Fruit fly (Drosophila melanogaster) whole organism, embryonic: Measurements from ENCODE around the gene sky.

Experiments
- C15 ChIP-seq: fragments of 200-800 bp; sonication (Bioruptor generic); IDR thresholded peaks from 3 replicates; pipeline ENCODE4 v1.3.6; 2022; ENCODE audit warnings: missing biosample characterization, missing genetic modification characterization
- CG10209 ChIP-seq: fragments of 200-800 bp; sonication (Bioruptor generic); optimal IDR thresholded peaks from 3 replicates; lab custom pipeline; 2017; ENCODE audit warnings: missing biosample characterization, mild to moderate bottlenecking, missing genetic modification characterization, missing genetic modification reagents
- CG11723 ChIP-seq: fragments of 200-800 bp; sonication (Bioruptor generic); optimal IDR thresholded peaks from 2 replicates; lab custom pipeline; 2017; ENCODE audit warnings: missing biosample characterization, mild to moderate bottlenecking, missing genetic modification characterization
- CG13287 ChIP-seq: fragments of 200-800 bp; sonication (Bioruptor generic); IDR thresholded peaks from 2 replicates; pipeline ENCODE4 v1.3.6; 2022; ENCODE audit warnings: missing biosample characterization, missing genetic modification characterization; ENCODE audit not compliant: partially characterized antibody
- CG14710 ChIP-seq: fragments of 200-800 bp; sonication (Bioruptor generic); optimal IDR thresholded peaks from 3 replicates; lab custom pipeline; 2019; ENCODE audit warnings: missing biosample characterization, mild to moderate bottlenecking, missing genetic modification characterization, moderate library complexity
- CG14860 ChIP-seq: fragments of 200-800 bp; sonication (Bioruptor generic); IDR thresholded peaks from 3 replicates; pipeline ENCODE4 v1.3.6; 2022; ENCODE audit warnings: missing biosample characterization, missing genetic modification characterization; ENCODE audit not compliant: partially characterized antibody
- CG15073 ChIP-seq: fragments of 200-800 bp; sonication (Bioruptor generic); optimal IDR thresholded peaks from 2 replicates; lab custom pipeline; 2016; ENCODE audit warnings: missing biosample characterization, missing genetic modification characterization
- CG1602 ChIP-seq: fragments of 200-800 bp; sonication (Bioruptor generic); optimal IDR thresholded peaks from 3 replicates; lab custom pipeline; 2016; ENCODE audit warnings: missing biosample characterization, missing genetic modification characterization
- CG1647 ChIP-seq: fragments of 200-800 bp; sonication (Bioruptor generic); optimal IDR thresholded peaks from 3 replicates; lab custom pipeline; 2016; ENCODE audit warnings: missing biosample characterization, missing genetic modification characterization
- CG17359 ChIP-seq: fragments of 200-800 bp; sonication (Bioruptor generic); optimal IDR thresholded peaks from 3 replicates; lab custom pipeline; 2018; ENCODE audit warnings: missing biosample characterization, mild to moderate bottlenecking, missing genetic modification characterization, moderate library complexity
- CG2712 ChIP-seq: fragments of 200-800 bp; optimal IDR thresholded peaks from 3 replicates; lab custom pipeline; 2019; ENCODE audit warnings: missing biosample characterization, mild to moderate bottlenecking, missing genetic modification characterization, moderate library complexity
- CG34224 ChIP-seq: fragments of 200-800 bp; sonication (Bioruptor generic); IDR thresholded peaks from 3 replicates; pipeline ENCODE4 v1.3.6; 2022; ENCODE audit warnings: missing biosample characterization, missing genetic modification characterization; ENCODE audit not compliant: partially characterized antibody
- CG4360 ChIP-seq: fragments of 200-800 bp; sonication (Bioruptor generic); IDR thresholded peaks from 2 replicates; pipeline ENCODE4 v1.3.6; 2022; ENCODE audit warnings: missing biosample characterization, missing genetic modification characterization
- CG4424 ChIP-seq: fragments of 200-800 bp; sonication (Bioruptor generic); optimal IDR thresholded peaks from 3 replicates; lab custom pipeline; 2016; ENCODE audit warnings: missing biosample characterization, missing genetic modification characterization
- CG6254 ChIP-seq: fragments of 200-800 bp; sonication (Bioruptor generic); optimal IDR thresholded peaks from 3 replicates; lab custom pipeline; 2017; ENCODE audit warnings: mild to moderate bottlenecking, missing biosample characterization, missing genetic modification reagents, missing genetic modification characterization
- CG6683 ChIP-seq: fragments of 200-800 bp; sonication (Bioruptor generic); optimal IDR thresholded peaks from 2 replicates; lab custom pipeline; 2017; ENCODE audit warnings: missing biosample characterization, mild to moderate bottlenecking, missing genetic modification characterization, missing genetic modification reagents
- CG6813 ChIP-seq: fragments of 200-800 bp; sonication (Bioruptor generic); optimal IDR thresholded peaks from 2 replicates; lab custom pipeline; 2017; ENCODE audit warnings: missing biosample characterization, missing genetic modification characterization, mild to moderate bottlenecking, moderate library complexity, missing genetic modification reagents
- CG6854 ChIP-seq: fragments of 200-800 bp; sonication (Bioruptor generic); optimal IDR thresholded peaks from 3 replicates; lab custom pipeline; 2017; ENCODE audit warnings: missing biosample characterization, mild to moderate bottlenecking, missing genetic modification characterization
- CG7786 ChIP-seq: fragments of 200-800 bp; sonication (Bioruptor generic); optimal IDR thresholded peaks from 2 replicates; lab custom pipeline; 2016; ENCODE audit warnings: missing biosample characterization, missing genetic modification characterization
- CG8290 ChIP-seq, 3 experiments: fragments of 200-800 bp; sonication (Bioruptor generic); optimal IDR thresholded peaks; 2 replicates each; lab custom pipeline; 2016 to 2019; ENCODE audit warnings: missing biosample characterization in 3 of 3, missing genetic modification characterization in 3 of 3, mild to moderate bottlenecking in 2 of 3, moderate library complexity in 1 of 3
- Chrac-16 ChIP-seq: fragments of 200-800 bp; sonication (Bioruptor generic); optimal IDR thresholded peaks from 3 replicates; lab custom pipeline; 2016; ENCODE audit warnings: missing biosample characterization, missing genetic modification characterization
- Dref ChIP-seq: fragments of 200-800 bp; sonication (Bioruptor generic); IDR thresholded peaks from 2 replicates; pipeline ENCODE4 v1.3.6; 2022; ENCODE audit warnings: missing biosample characterization, missing genetic modification characterization
- E2f2 ChIP-seq: fragments of 200-800 bp; sonication (Bioruptor generic); IDR thresholded peaks from 2 replicates; pipeline ENCODE4 v1.3.6; 2022; ENCODE audit warnings: missing biosample characterization, missing genetic modification characterization
- Ets97D ChIP-seq: fragments of 200-800 bp; sonication (Bioruptor generic); optimal IDR thresholded peaks from 3 replicates; lab custom pipeline; 2016; ENCODE audit warnings: missing biosample characterization, missing genetic modification characterization
- HmgD ChIP-seq: fragments of 200-800 bp; sonication (Bioruptor generic); optimal IDR thresholded peaks from 3 replicates; lab custom pipeline; 2016; ENCODE audit warnings: missing biosample characterization, missing genetic modification characterization
- Nf-YB ChIP-seq: fragments of 200-800 bp; sonication (Bioruptor generic); optimal IDR thresholded peaks from 3 replicates; lab custom pipeline; 2019; ENCODE audit warnings: missing biosample characterization, mild to moderate bottlenecking, missing genetic modification characterization, moderate library complexity
- NfI ChIP-seq: fragments of 200-800 bp; sonication (Bioruptor generic); optimal IDR thresholded peaks from 3 replicates; lab custom pipeline; 2018; ENCODE audit warnings: missing biosample characterization, mild to moderate bottlenecking, missing genetic modification characterization, moderate library complexity
- Ptx1 ChIP-seq: fragments of 200-800 bp; sonication (Bioruptor generic); IDR thresholded peaks from 2 replicates; pipeline ENCODE4 v1.3.6; 2022; ENCODE audit warnings: missing biosample characterization, missing genetic modification characterization
- Scr ChIP-seq: fragments of 200-800 bp; sonication (Bioruptor generic); IDR thresholded peaks from 2 replicates; pipeline ENCODE4 v1.3.6; 2022; ENCODE audit warnings: missing biosample characterization, missing genetic modification characterization; ENCODE audit not compliant: partially characterized antibody
- Spps ChIP-seq: fragments of 200-800 bp; sonication (Bioruptor generic); optimal IDR thresholded peaks from 2 replicates; lab custom pipeline; 2018; ENCODE audit warnings: missing biosample characterization, mild to moderate bottlenecking, missing genetic modification characterization
- Xrp1 ChIP-seq: fragments of 200-800 bp; sonication (Bioruptor generic); IDR thresholded peaks from 2 replicates; pipeline ENCODE4 v1.3.6; 2022; ENCODE audit warnings: missing biosample characterization, missing genetic modification characterization
- aop ChIP-seq: fragments of 200-800 bp; sonication (Bioruptor generic); IDR thresholded peaks from 2 replicates; pipeline ENCODE4 v1.3.6; 2022; ENCODE audit warnings: missing biosample characterization, missing genetic modification characterization
- cg ChIP-seq: fragments of 200-800 bp; sonication (Bioruptor generic); optimal IDR thresholded peaks from 3 replicates; lab custom pipeline; 2019; ENCODE audit warnings: missing biosample characterization, mild to moderate bottlenecking, missing genetic modification characterization, moderate library complexity
- da ChIP-seq: fragments of 200-800 bp; sonication (Bioruptor generic); optimal IDR thresholded peaks from 2 replicates; lab custom pipeline; 2016; ENCODE audit warnings: missing biosample characterization, missing genetic modification characterization
- dmrt11E ChIP-seq: fragments of 200-800 bp; sonication (Bioruptor generic); optimal IDR thresholded peaks from 3 replicates; lab custom pipeline; 2018; ENCODE audit warnings: missing biosample characterization, mild to moderate bottlenecking, missing genetic modification characterization, moderate library complexity
- ewg ChIP-seq: fragments of 200-800 bp; sonication (Bioruptor generic); optimal IDR thresholded peaks from 3 replicates; lab custom pipeline; 2017; ENCODE audit warnings: mild to moderate bottlenecking, missing biosample characterization, missing genetic modification reagents, missing genetic modification characterization
- fru ChIP-seq: fragments of >200 bp; optimal IDR thresholded peaks from 2 replicates; lab custom pipeline; 2017
- gem ChIP-seq: fragments of 200-800 bp; sonication (Bioruptor generic); optimal IDR thresholded peaks from 2 replicates; lab custom pipeline; 2019; ENCODE audit warnings: missing biosample characterization, mild to moderate bottlenecking, missing genetic modification characterization, moderate library complexity
- gsb-n ChIP-seq: fragments of 200-800 bp; sonication (Bioruptor generic); optimal IDR thresholded peaks from 3 replicates; lab custom pipeline; 2018; ENCODE audit warnings: missing biosample characterization, mild to moderate bottlenecking, missing genetic modification characterization
- kay ChIP-seq: fragments of 200-800 bp; sonication (Bioruptor generic); optimal IDR thresholded peaks from 2 replicates; lab custom pipeline; 2016; ENCODE audit warnings: missing biosample characterization, missing genetic modification characterization
- maf-S ChIP-seq: fragments of 200-800 bp; sonication (Bioruptor generic); optimal IDR thresholded peaks from 2 replicates; lab custom pipeline; 2016; ENCODE audit warnings: missing biosample characterization, missing genetic modification characterization
- mam ChIP-seq: fragments of 200-800 bp; sonication (Bioruptor generic); optimal IDR thresholded peaks from 3 replicates; lab custom pipeline; 2016; ENCODE audit warnings: missing biosample characterization, missing genetic modification characterization
- oc ChIP-seq: fragments of 200-800 bp; sonication (Bioruptor generic); optimal IDR thresholded peaks from 2 replicates; lab custom pipeline; 2018; ENCODE audit warnings: missing biosample characterization, mild to moderate bottlenecking, missing genetic modification characterization, moderate library complexity
- pan ChIP-seq, 4 experiments: fragments of >200 bp in 3 of 4; fragments of 200-800 bp in 1 of 4; sonication (Bioruptor generic) in 1 of 4; optimal IDR thresholded peaks in 3 of 4; IDR thresholded peaks in 1 of 4; 2 replicates each; pipeline versions ENCODE4 v1.3.6 to Lab custom; 2017 to 2022; ENCODE audit warnings: missing biosample characterization in 2 of 4, missing genetic modification characterization in 2 of 4, mixed read lengths in 1 of 4
- row ChIP-seq: fragments of 200-800 bp; sonication (Bioruptor generic); IDR thresholded peaks from 3 replicates; pipeline ENCODE4 v1.3.6; 2022; ENCODE audit warnings: missing biosample characterization, missing genetic modification characterization
- sim ChIP-seq: fragments of 200-800 bp; sonication (Bioruptor generic); IDR thresholded peaks from 2 replicates; pipeline ENCODE4 v1.3.6; 2022; ENCODE audit warnings: missing biosample characterization, missing genetic modification characterization
- sisA ChIP-seq: fragments of 200-800 bp; sonication (Bioruptor generic); IDR thresholded peaks from 2 replicates; pipeline ENCODE4 v1.3.6; 2022; ENCODE audit warnings: missing biosample characterization, missing genetic modification characterization
- so ChIP-seq: fragments of 200-800 bp; sonication (Bioruptor generic); IDR thresholded peaks from 3 replicates; pipeline ENCODE4 v1.3.6; 2022; ENCODE audit warnings: missing biosample characterization, missing genetic modification characterization
- tio ChIP-seq: fragments of 200-800 bp; sonication (Bioruptor generic); optimal IDR thresholded peaks from 2 replicates; lab custom pipeline; 2017; ENCODE audit warnings: missing biosample characterization, missing genetic modification characterization, inconsistent platforms
- unpg ChIP-seq: fragments of 200-800 bp; sonication (Bioruptor generic); optimal IDR thresholded peaks from 3 replicates; lab custom pipeline; 2018; ENCODE audit warnings: missing biosample characterization, mild to moderate bottlenecking, missing genetic modification characterization, moderate library complexity

sky gene

DNA sequence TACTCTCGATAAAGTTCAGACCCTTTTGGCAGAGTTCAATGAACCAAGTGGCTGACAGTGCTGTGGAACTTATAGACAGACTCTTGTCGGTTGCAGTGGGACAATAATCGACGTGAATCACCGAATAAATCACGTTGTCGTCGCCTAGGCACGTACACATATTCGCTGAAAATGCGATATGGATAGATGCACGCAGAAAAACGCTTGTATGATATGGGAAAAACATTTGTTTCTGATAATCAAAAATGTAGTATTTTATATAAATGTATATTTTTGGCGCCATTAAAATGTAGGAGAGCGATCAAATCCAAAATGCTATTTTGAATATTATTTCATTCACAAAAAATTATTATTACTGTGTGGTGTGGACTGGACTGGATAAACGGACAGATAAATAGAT, 3.5 kb downstream of the sky start (continued):
- TF ChIP-seq Spps (tag; lab: Kevin White, UChicago) (no peak), CG14860 (GFP tag; lab: Robert Waterston, UW) (no peak), oc (tag; lab: Kevin White, UChicago) (peak; percentile 47), C15 (GFP tag; lab: Robert Waterston, UW) (no peak), Chrac-16 (GFP tag; lab: Kevin White, UChicago) (peak; percentile 38), CG6813 (GFP tag; lab: Kevin White, UChicago) (no peak), NfI (GFP tag; lab: Kevin White, UChicago) (no peak), Xrp1 (GFP tag; lab: Robert Waterston, UW) (peak; percentile 50; the same call in 1 of the 2 replicates), Ets97D (no peak), so (GFP tag; lab: Robert Waterston, UW) (peak; percentile 67; the same call in 2 of the 3 replicates), CG1647 (GFP tag; lab: Kevin White, UChicago) (no peak), ewg (no peak), CG11723 (GFP tag; lab: Kevin White, UChicago) (no peak), gem (tag; lab: Kevin White, UChicago) (peak; percentile 69), da (GFP tag; lab: Kevin White, UChicago) (no peak), Nf-YB (no peak), CG6683 (GFP tag; lab: Kevin White, UChicago) (no peak), cg (GFP tag; lab: Kevin White, UChicago) (no peak), fru (lab: Kevin White, UChicago) (no peak), CG15073 (GFP tag; lab: Kevin White, UChicago) (no peak), unpg (GFP tag; lab: Kevin White, UChicago) (peak; percentile 53), CG14710 (peak; percentile 5), tio (peak; percentile 47), CG4360 (GFP tag; lab: Robert Waterston, UW) (no peak), CG17359 (tag; lab: Kevin White, UChicago) (peak; percentile 25), CG6854 (GFP tag; lab: Kevin White, UChicago) (no peak), kay (GFP tag; lab: Kevin White, UChicago) (peak; percentile 19), mam (peak; percentile 14), CG13287 (GFP tag; lab: Robert Waterston, UW) (no peak), pan (optimal IDR thresholded peaks at IDR 0.05; lab: Kevin White, UChicago) (no peak), pan (GFP tag; optimal IDR thresholded peaks at IDR 0.05 in 1 of 2, IDR thresholded peaks at IDR 0.05 in 1 of 2) (peak in 1 of 2 experiments; percentile 67), CG6254 (GFP tag; lab: Kevin White, UChicago) (no peak), row (GFP tag; lab: Robert Waterston, UW) (peak; percentile 66), sisA (GFP tag; lab: Robert Waterston, UW) (peak; percentile 29; the same call in 1 of the 2 replicates), Ptx1 (peak; percentile 68), CG10209 (GFP tag; lab: Kevin White, UChicago) (peak; percentile 29), Scr (GFP tag; lab: Robert Waterston, UW) (no peak), CG7786 (GFP tag; lab: Kevin White, UChicago) (no peak), CG2712 (tag; lab: Kevin White, UChicago) (peak; percentile 56), E2f2 (peak; percentile 27; the same call in 1 of the 2 replicates), CG4424 (GFP tag; lab: Kevin White, UChicago) (peak; percentile 30), CG34224 (GFP tag; lab: Robert Waterston, UW) (no peak), dmrt11E (peak; percentile 16), CG1602 (GFP tag; lab: Kevin White, UChicago) (no peak), gsb-n (tag; lab: Kevin White, UChicago) (no peak), aop (GFP tag; lab: Robert Waterston, UW) (no peak), sim (no peak), HmgD (GFP tag; lab: Kevin White, UChicago) (no peak), CG8290 (GFP tag; optimal IDR thresholded peaks at IDR 0.05; lab: Kevin White, UChicago) (no peak), CG8290 (tag; optimal IDR thresholded peaks at IDR 0.05; lab: Kevin White, UChicago) (no peak), Dref (GFP tag; lab: Robert Waterston, UW) (no peak), maf-S (GFP tag; lab: Kevin White, UChicago) (no peak)
